Worm (Caenorhabditis elegans) whole organism, late embryonic: ENCODE data around the gene W01D2.1.

ENCODE experiments used
- C38D4.7 ChIP-seq: fragments of 200-800 bp; sonication (Bioruptor generic); optimal IDR thresholded peaks from 2 replicates; lab custom pipeline; 2018; ENCODE audit warnings: mild to moderate bottlenecking, missing genetic modification characterization, moderate library complexity, missing compliant biosample characterization
- F13H6.1 ChIP-seq: sonication (generic microtip); optimal IDR thresholded peaks from 2 replicates; lab custom pipeline; 2016; ENCODE audit warnings: missing genetic modification characterization, missing compliant biosample characterization
- K02D7.2 ChIP-seq: sonication (generic microtip); optimal IDR thresholded peaks from 2 replicates; lab custom pipeline; 2017; ENCODE audit warnings: mild to moderate bottlenecking, missing genetic modification characterization, missing compliant biosample characterization
- K09A11.1 ChIP-seq: sonication (generic microtip); optimal IDR thresholded peaks from 2 replicates; lab custom pipeline; 2017; ENCODE audit warnings: antibody characterized with exemption, mild to moderate bottlenecking, missing genetic modification characterization, missing compliant biosample characterization; ENCODE audit not compliant: insufficient read depth
- T23F11.4 ChIP-seq: fragments of 200-800 bp; sonication (Bioruptor generic); optimal IDR thresholded peaks from 2 replicates; lab custom pipeline; 2018; ENCODE audit warnings: mild to moderate bottlenecking, missing genetic modification characterization, missing compliant biosample characterization
- ceh-18 ChIP-seq: sonication (generic microtip); optimal IDR thresholded peaks from 2 replicates; lab custom pipeline; 2016; ENCODE audit warnings: missing genetic modification characterization, missing compliant biosample characterization
- ceh-2 ChIP-seq: sonication (generic microtip); optimal IDR thresholded peaks from 2 replicates; lab custom pipeline; 2016; ENCODE audit warnings: missing genotype, missing genetic modification characterization, missing compliant biosample characterization
- ceh-24 ChIP-seq: sonication (generic microtip); optimal IDR thresholded peaks from 2 replicates; lab custom pipeline; 2016; ENCODE audit warnings: mild to moderate bottlenecking, missing genetic modification characterization, missing compliant biosample characterization
- ceh-45 ChIP-seq: fragments of 200-800 bp; sonication (Bioruptor generic); IDR thresholded peaks from 2 replicates; pipeline ENCODE4 v1.3.6; 2022; ENCODE audit warnings: missing genetic modification reagents, missing genetic modification characterization, missing compliant biosample characterization
- ceh-48 ChIP-seq: sonication (generic microtip); optimal IDR thresholded peaks from 2 replicates; lab custom pipeline; 2016; ENCODE audit warnings: missing genetic modification characterization, inconsistent platforms, missing compliant biosample characterization
- ceh-6 ChIP-seq: fragments of 200-800 bp; sonication (Bioruptor generic); optimal IDR thresholded peaks from 2 replicates; lab custom pipeline; 2018; ENCODE audit warnings: mild to moderate bottlenecking, missing genetic modification characterization, missing compliant biosample characterization
- ceh-9 ChIP-seq: sonication (generic microtip); optimal IDR thresholded peaks from 2 replicates; lab custom pipeline; 2016; ENCODE audit warnings: mild to moderate bottlenecking, missing genetic modification characterization, inconsistent platforms, missing compliant biosample characterization
- che-1 ChIP-seq: sonication (generic microtip); optimal IDR thresholded peaks from 2 replicates; lab custom pipeline; 2016; ENCODE audit warnings: mild to moderate bottlenecking, missing genetic modification characterization, missing compliant biosample characterization
- elt-2 ChIP-seq: sonication (generic microtip); optimal IDR thresholded peaks from 2 replicates; lab custom pipeline; 2016; ENCODE audit warnings: missing genetic modification reagents, missing genetic modification characterization, missing compliant biosample characterization
- fax-1 ChIP-seq: sonication (generic microtip); optimal IDR thresholded peaks from 2 replicates; lab custom pipeline; 2016; ENCODE audit warnings: missing genotype, missing genetic modification characterization, missing compliant biosample characterization
- fkh-6 ChIP-seq: sonication (generic microtip); optimal IDR thresholded peaks from 2 replicates; lab custom pipeline; 2016; ENCODE audit warnings: missing genetic modification characterization, missing compliant biosample characterization
- hlh-15 ChIP-seq: sonication (generic microtip); optimal IDR thresholded peaks from 2 replicates; lab custom pipeline; 2016; ENCODE audit warnings: missing genetic modification characterization, missing compliant biosample characterization
- madf-2 ChIP-seq: sonication (generic microtip); optimal IDR thresholded peaks from 2 replicates; lab custom pipeline; 2017; ENCODE audit warnings: missing genetic modification characterization, missing compliant biosample characterization
- odd-2 ChIP-seq: sonication (generic microtip); optimal IDR thresholded peaks from 2 replicates; lab custom pipeline; 2017; ENCODE audit warnings: antibody characterized with exemption, mild to moderate bottlenecking, missing genetic modification characterization, missing compliant biosample characterization
- pat-9 ChIP-seq: fragments of 200-800 bp; sonication (Bioruptor generic); optimal IDR thresholded peaks from 2 replicates; lab custom pipeline; 2018; ENCODE audit warnings: mild to moderate bottlenecking, missing genetic modification characterization, moderate library complexity, missing compliant biosample characterization
- pax-1 ChIP-seq: fragments of 150-350 bp; optimal IDR thresholded peaks from 2 replicates; lab custom pipeline; 2014; ENCODE audit warnings: missing biosample characterization, missing genetic modification characterization
- pha-2 ChIP-seq: sonication (generic microtip); optimal IDR thresholded peaks from 2 replicates; lab custom pipeline; 2017; ENCODE audit warnings: mild to moderate bottlenecking, missing genetic modification characterization, missing compliant biosample characterization
- pha-4 ChIP-seq: fragments of 150-350 bp; optimal IDR thresholded peaks from 2 replicates; lab custom pipeline; 2018; ENCODE audit warnings: missing biosample characterization, missing genetic modification reagents, missing genetic modification characterization
- pros-1 ChIP-seq: fragments of 150-350 bp; optimal IDR thresholded peaks from 2 replicates; lab custom pipeline; 2014; ENCODE audit warnings: missing biosample characterization, missing genetic modification reagents, missing genetic modification characterization
- ref-2 ChIP-seq: sonication (generic microtip); optimal IDR thresholded peaks from 2 replicates; lab custom pipeline; 2016; ENCODE audit warnings: missing genetic modification characterization, missing compliant biosample characterization
- rnt-1 ChIP-seq: sonication (generic microtip); optimal IDR thresholded peaks from 2 replicates; lab custom pipeline; 2016; ENCODE audit warnings: missing genetic modification characterization, missing compliant biosample characterization
- sox-2 ChIP-seq: fragments of 200-800 bp; sonication (Bioruptor generic); IDR thresholded peaks from 2 replicates; pipeline ENCODE4 v1.3.6; 2022; ENCODE audit warnings: missing genetic modification reagents, missing genetic modification characterization, missing compliant biosample characterization
- sox-4 ChIP-seq: sonication (generic microtip); optimal IDR thresholded peaks from 2 replicates; lab custom pipeline; 2017; ENCODE audit warnings: mild to moderate bottlenecking, missing genetic modification characterization, inconsistent platforms, missing compliant biosample characterization
- syd-9 ChIP-seq: sonication (generic microtip); optimal IDR thresholded peaks from 2 replicates; lab custom pipeline; 2016; ENCODE audit warnings: mild to moderate bottlenecking, missing genetic modification characterization, moderate library complexity, missing compliant biosample characterization
- tbx-2 ChIP-seq: sonication (generic microtip); optimal IDR thresholded peaks from 2 replicates; lab custom pipeline; 2016; ENCODE audit warnings: missing genetic modification characterization, missing compliant biosample characterization
- unc-3 ChIP-seq, 2 experiments: fragments of 200-800 bp in 1 of 2; sonication (Bioruptor generic) in 1 of 2; sonication (generic microtip) in 1 of 2; conservative IDR thresholded peaks in 1 of 2; optimal IDR thresholded peaks in 1 of 2; 2 replicates each; pipeline versions ENCODE4 v1.3.6 to Lab custom; 2016 to 2022; ENCODE audit warnings: missing compliant biosample characterization in 2 of 2, missing genetic modification characterization in 2 of 2, missing genetic modification reagents in 1 of 2
- unc-42 ChIP-seq: sonication (generic microtip); optimal IDR thresholded peaks from 2 replicates; lab custom pipeline; 2016; ENCODE audit warnings: missing genotype, missing genetic modification characterization, missing compliant biosample characterization
- unc-55 ChIP-seq: sonication (generic microtip); optimal IDR thresholded peaks from 2 replicates; lab custom pipeline; 2017; ENCODE audit warnings: missing biosample characterization, missing genetic modification reagents, missing genetic modification characterization
- unc-86 ChIP-seq: sonication (generic microtip); optimal IDR thresholded peaks from 2 replicates; lab custom pipeline; 2016; ENCODE audit warnings: missing genetic modification characterization, missing compliant biosample characterization
- zip-5 ChIP-seq: sonication (generic microtip); optimal IDR thresholded peaks from 2 replicates; lab custom pipeline; 2016; ENCODE audit warnings: missing genetic modification characterization, missing compliant biosample characterization
- ztf-16 ChIP-seq: sonication (generic microtip); optimal IDR thresholded peaks from 2 replicates; lab custom pipeline; 2017; ENCODE audit warnings: missing genetic modification characterization, missing compliant biosample characterization

Gene W01D2.1

DNA sequence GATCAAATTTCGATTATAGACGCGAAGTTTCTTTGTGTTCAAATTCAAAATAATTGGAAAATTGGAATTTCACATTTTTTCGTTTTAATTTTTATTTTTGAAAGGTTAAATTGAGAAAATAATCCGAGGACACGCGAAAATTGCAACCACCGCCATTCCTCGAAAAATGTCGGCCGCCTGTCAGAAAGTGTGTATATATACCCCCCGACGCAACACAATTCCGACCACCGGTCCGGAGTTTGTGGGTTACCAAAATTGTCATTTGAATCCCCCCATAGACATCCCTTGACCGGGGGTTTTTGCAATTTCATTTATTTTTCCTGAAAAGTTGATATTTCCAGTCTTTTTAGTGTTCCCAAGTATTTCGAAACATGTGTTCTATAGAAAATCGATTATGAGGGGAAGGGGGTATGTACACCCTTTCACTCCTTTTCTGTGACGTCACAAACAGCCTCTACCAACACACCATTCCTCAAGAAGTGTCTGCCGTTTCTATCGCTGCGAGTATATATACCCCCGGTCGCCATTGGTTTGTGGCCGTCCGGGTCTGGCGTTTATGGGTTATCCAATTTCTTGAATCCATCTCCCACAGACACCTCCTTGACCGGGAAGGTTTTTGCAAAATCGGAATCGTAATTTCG is 10.9 kb upstream of the W01D2.1 start, which contains the start of gene W01D2.3 (continued):
- TF ChIP-seq ceh-2 (peak; percentile 87), syd-9 (tag; lab: Kevin White, UChicago) (peak; percentile 78), sox-4 (tag; lab: Kevin White, UChicago) (peak; percentile 90), ceh-9 (tag; lab: Kevin White, UChicago) (peak; percentile 69), pat-9 (peak; percentile 88), pax-1 (no peak), ceh-45 (GFP tag; lab: Robert Waterston, UW) (peak; percentile 56), unc-86 (tag; lab: Kevin White, UChicago) (peak; percentile 90), fax-1 (peak; percentile 84), T23F11.4 (peak; percentile 85), K09A11.1 (peak; percentile 66), pros-1 (tag; lab: Kevin White, UChicago) (no peak), ztf-16 (tag; lab: Kevin White, UChicago) (peak; percentile 94), ceh-48 (tag; lab: Kevin White, UChicago) (peak; percentile 89), elt-2 (tag; lab: Kevin White, UChicago) (peak; percentile 91), madf-2 (tag; lab: Kevin White, UChicago) (peak; percentile 91), C38D4.7 (GFP tag; lab: Kevin White, UChicago) (peak; percentile 93), zip-5 (tag; lab: Kevin White, UChicago) (peak; percentile 71), hlh-15 (peak; percentile 73), odd-2 (tag; lab: Kevin White, UChicago) (peak; percentile 61), unc-55 (GFP tag; lab: Kevin White, UChicago) (no peak)

DNA sequence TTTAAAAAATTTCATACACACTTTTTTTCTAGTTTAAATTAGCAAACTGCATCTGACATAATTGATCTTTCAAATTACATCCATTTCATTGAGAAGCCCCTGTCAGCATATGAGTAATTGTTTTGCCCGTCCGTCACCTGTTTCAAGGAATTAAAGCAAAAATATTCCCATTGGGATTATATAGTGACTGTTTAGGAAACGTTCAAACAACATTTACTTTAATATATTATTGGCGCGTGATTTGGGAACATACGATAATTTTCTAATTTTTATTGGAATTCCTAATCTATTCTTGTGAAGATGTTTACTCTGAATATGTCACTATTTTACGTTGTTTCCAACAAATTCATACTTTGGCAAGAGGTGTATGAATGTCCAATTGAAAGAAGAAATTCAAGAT is 9.6 kb upstream of the W01D2.1 start, which contains the start of gene srt-11:
Gene srt-11 (plus strand): TSS at position 301 of the 400 bp plus-strand sequence.
- TF ChIP-seq ztf-16 (tag; lab: Kevin White, UChicago): no peak
- no peak for TF ChIP-seq F13H6.1 (tag; lab: Kevin White, UChicago)
- TF ChIP-seq syd-9 (tag; lab: Kevin White, UChicago): no peak
- no peak for TF ChIP-seq ceh-6 (GFP tag; lab: Kevin White, UChicago)
- no peak for TF ChIP-seq fkh-6
- no peak for TF ChIP-seq tbx-2 (tag; lab: Kevin White, UChicago)
- no peak for TF ChIP-seq pha-2 (tag; lab: Kevin White, UChicago)
- no peak for TF ChIP-seq K02D7.2 (tag; lab: Kevin White, UChicago)
- TF ChIP-seq zip-5 (tag; lab: Kevin White, UChicago): no peak
- no peak for TF ChIP-seq ceh-24 (tag; lab: Kevin White, UChicago)

DNA sequence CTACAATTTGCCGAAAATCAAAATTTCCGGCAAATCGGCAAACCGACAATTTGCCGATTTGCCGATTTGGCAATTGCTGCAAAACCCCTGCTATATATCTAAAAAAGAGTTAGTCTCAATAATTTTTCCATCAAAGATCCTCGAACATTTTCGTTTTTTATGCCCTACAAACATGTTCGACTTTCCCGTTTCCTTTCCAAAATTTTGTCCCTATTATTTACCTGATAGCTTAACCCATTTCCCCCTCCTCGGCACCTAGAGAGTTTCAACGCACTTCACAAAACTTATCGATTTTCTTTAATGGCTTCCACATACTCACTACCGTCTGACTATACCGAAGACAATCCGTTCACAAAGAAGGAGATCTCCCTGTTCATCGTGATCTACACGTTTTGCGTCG is 6.6 kb upstream of the W01D2.1 start, which contains the start of gene W01D2.6:
Gene W01D2.6 (plus strand): TSS at position 301 of the 400 bp plus-strand sequence.
- TF ChIP-seq C38D4.7 (GFP tag; lab: Kevin White, UChicago) (no peak), ref-2 (tag; lab: Kevin White, UChicago) (no peak), ceh-24 (tag; lab: Kevin White, UChicago) (no peak)

DNA sequence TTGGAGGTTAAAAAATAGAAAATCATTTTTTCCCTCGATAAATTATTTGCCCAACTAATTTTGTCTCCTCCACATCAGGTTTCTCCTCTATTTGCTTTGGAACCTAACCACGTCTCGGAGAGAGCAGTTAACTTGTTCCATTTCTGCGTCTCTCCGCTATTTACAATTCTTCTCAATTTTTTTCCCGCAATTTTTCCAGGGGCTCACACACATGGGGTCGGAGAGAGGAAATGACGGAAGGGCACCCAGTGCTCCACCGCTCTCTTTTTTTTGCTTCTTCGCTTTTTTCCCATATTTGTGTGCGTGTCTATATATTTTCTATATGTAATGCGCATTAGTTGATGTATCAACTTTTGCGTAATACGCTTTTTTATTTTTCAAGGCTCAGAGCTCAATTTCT is 4.7 kb upstream of the W01D2.1 start:
- TF ChIP-seq odd-2 (tag; lab: Kevin White, UChicago) (no peak), sox-2 (GFP tag; lab: Robert Waterston, UW) (no peak), ceh-6 (GFP tag; lab: Kevin White, UChicago) (no peak), pha-4 (tag; lab: Kevin White, UChicago) (no peak), ceh-18 (tag; lab: Kevin White, UChicago) (peak; percentile 4), unc-3 (GFP tag; conservative IDR thresholded peaks at IDR 0.05; lab: Robert Waterston, UW) (no peak), unc-3 (tag; optimal IDR thresholded peaks at IDR 0.05; lab: Kevin White, UChicago) (no peak), unc-42 (peak; percentile 41), che-1 (tag; lab: Kevin White, UChicago) (no peak), rnt-1 (no peak)
